Fruit fly (Drosophila melanogaster): ENCODE data around the gene skl.
"Not testable (repeated sequence)": the region's sequence is repeated elsewhere in the genome, so short reads cannot be mapped to it uniquely, and the experiment has no call there.

The skl gene

dm6 chr3L:18439809-18440256 is at the start of gene skl:
TSS of gene skl (minus strand) at chr3L:18439942.
- no peak for TF ChIP-seq CG8478 (optimal IDR thresholded peaks at IDR 0.05)
- TF ChIP-seq CTCF (optimal IDR thresholded peaks at IDR 0.05): no peak

dm6 chr3L:18472284-18472683 is 32.5 kb upstream of the skl start, which contains the start of gene Met75Ca:
TSS of gene Met75Ca (minus strand) at chr3L:18472384.
- not testable (repeated sequence) for TF ChIP-seq CG8478, CTCF (optimal IDR thresholded peaks at IDR 0.05)

- not testable (repeated sequence) for TF ChIP-seq CTCF, CG8478 (optimal IDR thresholded peaks at IDR 0.05)
These were observed 29.8 kb upstream of the skl start, which contains the start of gene Met75Cb for dm6 chr3L:18469518-18469917. TSS of gene Met75Cb (minus strand) at chr3L:18469618.

- TF ChIP-seq CG8478 (optimal IDR thresholded peaks at IDR 0.05) (no peak), CTCF (optimal IDR thresholded peaks at IDR 0.05) (no peak)
These were observed 23.3 kb upstream of the skl start, which contains the start of gene CG4306 for dm6 chr3L:18463063-18463462. TSS of gene CG4306 (minus strand) at chr3L:18463163.

dm6 chr3L:18460987-18461403 is 21.3 kb upstream of the skl start, which contains the start of gene CG32196:
TSS of gene CG32196 (minus strand) at chr3L:18461024.
- TF ChIP-seq CG8478 (optimal IDR thresholded peaks at IDR 0.05): no peak
- TF ChIP-seq CTCF (optimal IDR thresholded peaks at IDR 0.05): no peak

dm6 chr3L:18460317-18460912 is 20.7 kb upstream of the skl start:
- TF ChIP-seq CG8478 (optimal IDR thresholded peaks at IDR 0.05) (no peak), CTCF (optimal IDR thresholded peaks at IDR 0.05) (peak in 1 of 2 experiments; percentile 70)

dm6 chr3L:18449691-18450090 is 9.9 kb upstream of the skl start:
- TF ChIP-seq CG8478 (optimal IDR thresholded peaks at IDR 0.05) (no peak), CTCF (optimal IDR thresholded peaks at IDR 0.05) (no peak)

- TF ChIP-seq CTCF (optimal IDR thresholded peaks at IDR 0.05) (no peak), CG8478 (optimal IDR thresholded peaks at IDR 0.05) (no peak)
These were observed 9.1 kb downstream of the skl start for dm6 chr3L:18430600-18430999.

dm6 chr3L:18425288-18425687 is 14.5 kb downstream of the skl start:
- TF ChIP-seq CTCF (optimal IDR thresholded peaks at IDR 0.05): no peak

dm6 chr3L:18423011-18423410 is 16.7 kb downstream of the skl start:
- TF ChIP-seq CTCF (optimal IDR thresholded peaks at IDR 0.05): no peak
- TF ChIP-seq CG8478 (optimal IDR thresholded peaks at IDR 0.05): no peak

dm6 chr3L:18417820-18418219 is 21.9 kb downstream of the skl start:
- TF ChIP-seq CTCF (optimal IDR thresholded peaks at IDR 0.05) (no peak), CG8478 (optimal IDR thresholded peaks at IDR 0.05) (no peak)

- TF ChIP-seq CTCF (optimal IDR thresholded peaks at IDR 0.05) (no peak), CG8478 (optimal IDR thresholded peaks at IDR 0.05) (no peak)
These were observed 28.4 kb downstream of the skl start for dm6 chr3L:18411334-18411733.

dm6 chr3L:18405569-18406358 is 34.0 kb downstream of the skl start:
- TF ChIP-seq CTCF (optimal IDR thresholded peaks at IDR 0.05): peak; percentile 71 to 76
- TF ChIP-seq CG8478 (optimal IDR thresholded peaks at IDR 0.05): no peak

dm6 chr3L:18404347-18404746 is 35.4 kb downstream of the skl start:
- no peak for TF ChIP-seq CG8478 (optimal IDR thresholded peaks at IDR 0.05)
- TF ChIP-seq CTCF (optimal IDR thresholded peaks at IDR 0.05): no peak

dm6 chr3L:18402628-18403587 is 36.8 kb downstream of the skl start:
- TF ChIP-seq CTCF (optimal IDR thresholded peaks at IDR 0.05) (no peak), CG8478 (optimal IDR thresholded peaks at IDR 0.05) (no peak)

Measured in S2 (cell line).